Fruit fly (Drosophila melanogaster): Measurements from ENCODE around the gene CG14397.

CG14397 gene

DNA sequence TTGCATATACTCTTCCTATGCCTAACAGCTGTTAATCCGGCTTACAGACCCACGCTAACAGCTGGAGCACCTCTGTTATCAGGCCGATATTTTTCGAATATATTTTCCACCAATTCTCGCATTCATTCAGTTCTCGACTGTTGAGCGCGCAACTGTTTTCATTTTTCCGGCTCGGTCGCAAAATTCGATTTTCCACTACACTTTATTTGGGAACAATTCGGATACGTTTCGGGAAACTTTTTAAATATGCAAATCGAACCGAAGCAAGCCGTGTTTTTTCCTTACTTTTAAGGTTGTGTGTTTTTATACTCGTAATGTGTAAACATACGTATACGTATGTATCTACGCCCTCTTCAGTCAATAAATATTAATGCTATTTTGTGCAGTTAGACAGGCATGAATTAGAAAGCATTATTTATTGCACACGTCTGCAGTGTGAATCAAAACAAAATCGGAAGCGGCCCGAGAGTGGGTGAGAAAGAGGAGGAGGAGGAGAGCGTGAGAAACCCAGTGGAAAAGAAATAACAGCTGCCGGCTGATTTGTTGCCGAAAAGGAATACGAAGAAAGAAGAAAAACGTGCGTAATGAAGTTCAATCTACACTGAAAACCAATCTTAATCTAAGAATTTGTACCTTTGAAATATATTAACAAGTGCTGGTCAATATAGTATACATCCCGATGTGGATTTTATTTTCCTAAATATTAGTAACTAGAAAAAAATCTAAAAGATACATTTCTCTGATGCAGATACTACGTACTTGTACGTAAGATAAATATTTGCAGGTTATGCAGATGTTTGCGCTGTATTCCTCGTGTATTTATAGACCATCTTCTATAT is 16.8 kb downstream of the CG14397 start (continued):
- TF ChIP-seq zfh1 (GFP tag; IDR thresholded peaks at IDR 0.05) (no peak), lilli (GFP tag; optimal IDR thresholded peaks at IDR 0.05) (no peak), mam (GFP tag; optimal IDR thresholded peaks at IDR 0.05) (no peak), CG5245 (GFP tag; optimal IDR thresholded peaks at IDR 0.05) (no peak), Sry-β (GFP tag; optimal IDR thresholded peaks at IDR 0.05) (no peak), caup (GFP tag; optimal IDR thresholded peaks at IDR 0.05; ENCODE audit: severe bottlenecking) (no peak), cwo (GFP tag; optimal IDR thresholded peaks at IDR 0.05) (peak; percentile 51), hkb (optimal IDR thresholded peaks at IDR 0.05) (no peak), hkb (GFP tag; IDR thresholded peaks at IDR 0.05) (peak; percentile 26; the same call in 1 of the 2 replicates), Opbp (GFP tag; IDR thresholded peaks at IDR 0.05; ENCODE audit: partially characterized antibody) (no peak), Sox102F (GFP tag; optimal IDR thresholded peaks at IDR 0.05) (peak; percentile 43), CG11456 (GFP tag; IDR thresholded peaks at IDR 0.05) (no peak), Lpt (GFP tag; optimal IDR thresholded peaks at IDR 0.05) (no peak), Hsf (GFP tag; optimal IDR thresholded peaks at IDR 0.05) (no peak), Trl (optimal IDR thresholded peaks at IDR 0.05) (no peak), Trl (GFP tag; optimal IDR thresholded peaks at IDR 0.05) (no peak), CG11696 (GFP tag; IDR thresholded peaks at IDR 0.05) (no peak), CG8478 (optimal IDR thresholded peaks at IDR 0.05) (no peak), Dek (tag; optimal IDR thresholded peaks at IDR 0.05) (no peak), Lhr (GFP tag; optimal IDR thresholded peaks at IDR 0.05) (no peak), kah (GFP tag; optimal IDR thresholded peaks at IDR 0.05) (no peak), toy (GFP tag; IDR thresholded peaks at IDR 0.05) (no peak), Scr (GFP tag; IDR thresholded peaks at IDR 0.05; ENCODE audit: partially characterized antibody) (peak; percentile 49), tna (GFP tag; IDR thresholded peaks at IDR 0.05; ENCODE audit: partially characterized antibody) (peak; percentile 31; the same call in 1 of the 2 replicates), CG3407 (GFP tag; optimal IDR thresholded peaks at IDR 0.05) (no peak), Mad (GFP tag; optimal IDR thresholded peaks at IDR 0.05) (no peak), CG1832 (GFP tag; optimal IDR thresholded peaks at IDR 0.05) (no peak), Adf1 (GFP tag; IDR thresholded peaks at IDR 0.05) (no peak), Med (GFP tag) (peak; percentile 77), gro (GFP tag; optimal IDR thresholded peaks at IDR 0.05) (no peak), unc-4 (GFP tag; IDR thresholded peaks at IDR 0.05; ENCODE audit: partially characterized antibody) (no peak), Xrp1 (GFP tag; IDR thresholded peaks at IDR 0.05) (no peak), CG4854 (GFP tag; optimal IDR thresholded peaks at IDR 0.05) (no peak), chn (GFP tag; optimal IDR thresholded peaks at IDR 0.05) (no peak), CG8765 (GFP tag; IDR thresholded peaks at IDR 0.05) (no peak), vfl (GFP tag; optimal IDR thresholded peaks at IDR 0.05) (no peak), CG6654 (GFP tag; optimal IDR thresholded peaks at IDR 0.05) (no peak), Meics (GFP tag; optimal IDR thresholded peaks at IDR 0.05) (no peak), klu (GFP tag; IDR thresholded peaks at IDR 0.05) (no peak), CG2678 (tag; optimal IDR thresholded peaks at IDR 0.05) (peak; percentile 12), Dll (GFP tag; IDR thresholded peaks at IDR 0.05; ENCODE audit: partially characterized antibody) (0 out of 4 replicates have a peak, but pooled peaks have one; percentile 14), ab (GFP tag; optimal IDR thresholded peaks at IDR 0.05) (no peak), slou (GFP tag; optimal IDR thresholded peaks at IDR 0.05) (no peak), CG13775 (GFP tag; optimal IDR thresholded peaks at IDR 0.05) (no peak), CHES-1-like (GFP tag; optimal IDR thresholded peaks at IDR 0.05) (no peak), dati (GFP tag; IDR thresholded peaks at IDR 0.05) (no peak), CG12299 (tag; optimal IDR thresholded peaks at IDR 0.05) (no peak), cas (GFP tag; IDR thresholded peaks at IDR 0.05) (no peak), CG2875 (GFP tag; optimal IDR thresholded peaks at IDR 0.05) (no peak), CG4617 (GFP tag; optimal IDR thresholded peaks at IDR 0.05; ENCODE audit: borderline replicate concordance) (no peak)

Measured in whole organism, embryonic.